Worm (Caenorhabditis elegans) whole organism, L4/young adult: ENCODE data around the gene twk-7.

Source experiments
- W03F9.2 ChIP-seq: fragments of 150-350 bp; optimal IDR thresholded peaks from 2 replicates; lab custom pipeline; 2014; ENCODE audit warnings: missing biosample characterization, missing genetic modification characterization
- dao-5 ChIP-seq: sonication (generic microtip); optimal IDR thresholded peaks from 2 replicates; lab custom pipeline; 2016; ENCODE audit warnings: missing genotype, missing genetic modification characterization, moderate library complexity, missing compliant biosample characterization
- him-1 ChIP-seq: sonication (generic microtip); optimal IDR thresholded peaks from 2 replicates; lab custom pipeline; 2016; ENCODE audit warnings: missing genotype, missing genetic modification reagents, missing genetic modification characterization, missing compliant biosample characterization

DNA sequence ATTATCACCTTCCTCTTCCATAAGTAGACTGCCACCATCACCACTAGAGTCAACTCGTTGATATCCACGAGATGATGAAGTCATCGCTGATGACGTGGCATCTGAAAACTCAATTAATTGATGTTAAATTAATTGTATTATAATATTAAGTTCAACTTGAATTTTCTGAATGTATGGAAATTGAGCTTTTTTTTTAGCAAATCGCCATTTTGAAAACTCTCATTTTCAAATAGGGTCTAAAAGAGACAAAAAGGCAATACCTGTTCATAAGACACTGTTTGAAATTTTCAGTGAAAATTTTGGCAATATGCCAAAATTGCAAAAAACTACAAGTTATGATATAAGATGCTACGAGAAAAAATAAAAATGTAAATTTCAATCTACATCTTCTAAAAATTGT, at the start of gene twk-7:
- TF ChIP-seq dao-5 = no peak
- TF ChIP-seq W03F9.2 = no peak
- TF ChIP-seq him-1 (tag; lab: Kevin White, UChicago) = no peak
